Fruit fly (Drosophila melanogaster) whole organism, embryonic: ENCODE data around the gene CG14984.

Source experiments
- ATbp ChIP-seq: fragments of 200-800 bp; sonication (Bioruptor generic); optimal IDR thresholded peaks from 2 replicates; lab custom pipeline; 2017; ENCODE audit warnings: missing biosample characterization, mild to moderate bottlenecking, missing genetic modification characterization, missing genetic modification reagents
- B-H1 ChIP-seq: fragments of 200-800 bp; sonication (Bioruptor generic); IDR thresholded peaks from 3 replicates; pipeline ENCODE4 v1.3.6; 2022; ENCODE audit warnings: missing biosample characterization, missing genetic modification characterization
- CG10147 ChIP-seq: fragments of 200-800 bp; sonication (Bioruptor generic); optimal IDR thresholded peaks from 2 replicates; lab custom pipeline; 2019; ENCODE audit warnings: missing biosample characterization, mild to moderate bottlenecking, missing genetic modification characterization, moderate library complexity
- CG10366 ChIP-seq: fragments of 200-800 bp; sonication (Bioruptor generic); IDR thresholded peaks from 2 replicates; pipeline ENCODE4 v1.3.6; 2022; ENCODE audit warnings: missing biosample characterization, missing genetic modification characterization
- CG12155 ChIP-seq: fragments of 200-800 bp; sonication (Bioruptor generic); optimal IDR thresholded peaks from 3 replicates; lab custom pipeline; 2016; ENCODE audit warnings: missing biosample characterization, missing genetic modification characterization
- CG1233 ChIP-seq: fragments of 200-800 bp; sonication (Bioruptor generic); optimal IDR thresholded peaks from 4 replicates; lab custom pipeline; 2018; ENCODE audit warnings: missing biosample characterization, mild to moderate bottlenecking, missing genetic modification characterization
- CG14014 ChIP-seq: fragments of 200-800 bp; sonication (Bioruptor generic); IDR thresholded peaks from 2 replicates; pipeline ENCODE4 v1.3.6; 2022; ENCODE audit warnings: missing biosample characterization, missing genetic modification characterization
- CG1603 ChIP-seq: fragments of 200-800 bp; sonication (Bioruptor generic); optimal IDR thresholded peaks from 2 replicates; lab custom pipeline; 2019; ENCODE audit warnings: missing biosample characterization, mild to moderate bottlenecking, missing genetic modification characterization, moderate library complexity
- CG1647 ChIP-seq: fragments of 200-800 bp; sonication (Bioruptor generic); optimal IDR thresholded peaks from 3 replicates; lab custom pipeline; 2016; ENCODE audit warnings: missing biosample characterization, missing genetic modification characterization
- CG2712 ChIP-seq: fragments of 200-800 bp; optimal IDR thresholded peaks from 3 replicates; lab custom pipeline; 2019; ENCODE audit warnings: missing biosample characterization, mild to moderate bottlenecking, missing genetic modification characterization, moderate library complexity
- CG2889 ChIP-seq: fragments of 200-800 bp; sonication (Bioruptor generic); IDR thresholded peaks from 3 replicates; pipeline ENCODE4 v1.3.6; 2022; ENCODE audit warnings: missing biosample characterization, missing genetic modification characterization
- CG34224 ChIP-seq: fragments of 200-800 bp; sonication (Bioruptor generic); IDR thresholded peaks from 3 replicates; pipeline ENCODE4 v1.3.6; 2022; ENCODE audit warnings: missing biosample characterization, missing genetic modification characterization; ENCODE audit not compliant: partially characterized antibody
- CG4282 ChIP-seq: fragments of 200-800 bp; sonication (Bioruptor generic); optimal IDR thresholded peaks from 2 replicates; lab custom pipeline; 2016; ENCODE audit warnings: missing biosample characterization, missing genetic modification characterization
- CG4404 ChIP-seq: fragments of 200-800 bp; sonication (Bioruptor generic); IDR thresholded peaks from 2 replicates; pipeline ENCODE4 v1.3.6; 2022; ENCODE audit warnings: missing biosample characterization, missing genetic modification characterization
- CG6272 ChIP-seq: fragments of 200-800 bp; sonication (Bioruptor generic); IDR thresholded peaks from 2 replicates; pipeline ENCODE4 v1.3.6; 2022; ENCODE audit warnings: missing biosample characterization, missing genetic modification characterization
- CG6654 ChIP-seq: fragments of 200-800 bp; sonication (Bioruptor generic); optimal IDR thresholded peaks from 2 replicates; lab custom pipeline; 2017; ENCODE audit warnings: missing biosample characterization, mild to moderate bottlenecking, missing genetic modification characterization
- CG6683 ChIP-seq: fragments of 200-800 bp; sonication (Bioruptor generic); optimal IDR thresholded peaks from 2 replicates; lab custom pipeline; 2017; ENCODE audit warnings: missing biosample characterization, mild to moderate bottlenecking, missing genetic modification characterization, missing genetic modification reagents
- CG6765 ChIP-seq: fragments of 200-800 bp; sonication (Bioruptor generic); optimal IDR thresholded peaks from 3 replicates; lab custom pipeline; 2017; ENCODE audit warnings: missing biosample characterization, mild to moderate bottlenecking, missing genetic modification characterization
- CG6813 ChIP-seq: fragments of 200-800 bp; sonication (Bioruptor generic); optimal IDR thresholded peaks from 2 replicates; lab custom pipeline; 2017; ENCODE audit warnings: missing biosample characterization, missing genetic modification characterization, mild to moderate bottlenecking, moderate library complexity, missing genetic modification reagents
- CG7786 ChIP-seq: fragments of 200-800 bp; sonication (Bioruptor generic); optimal IDR thresholded peaks from 2 replicates; lab custom pipeline; 2016; ENCODE audit warnings: missing biosample characterization, missing genetic modification characterization
- CG7839 ChIP-seq: fragments of 200-800 bp; sonication (Bioruptor generic); optimal IDR thresholded peaks from 3 replicates; lab custom pipeline; 2018; ENCODE audit warnings: missing biosample characterization, mild to moderate bottlenecking, missing genetic modification characterization, moderate library complexity
- CG8388 ChIP-seq: fragments of 200-800 bp; sonication (Bioruptor generic); optimal IDR thresholded peaks from 2 replicates; lab custom pipeline; 2019; ENCODE audit warnings: missing biosample characterization, mild to moderate bottlenecking, missing genetic modification characterization, moderate library complexity
- CG9932 ChIP-seq: fragments of 200-800 bp; sonication (Bioruptor generic); IDR thresholded peaks from 2 replicates; pipeline ENCODE4 v1.3.6; 2022; ENCODE audit warnings: missing biosample characterization, missing genetic modification characterization
- CoRest ChIP-seq: fragments of 200-800 bp; sonication (Bioruptor generic); optimal IDR thresholded peaks from 3 replicates; lab custom pipeline; 2018; ENCODE audit warnings: missing biosample characterization, mild to moderate bottlenecking, missing genetic modification characterization, moderate library complexity
- Ets65A ChIP-seq: fragments of 200-800 bp; sonication (Bioruptor generic); peaks from one replicate; lab custom pipeline; 2016; ENCODE audit warnings: missing biosample characterization, missing genetic modification characterization
- Fer1 ChIP-seq: fragments of 200-800 bp; sonication (Bioruptor generic); optimal IDR thresholded peaks from 2 replicates; lab custom pipeline; 2017; ENCODE audit warnings: missing biosample characterization, mild to moderate bottlenecking, missing genetic modification characterization
- HLH54F ChIP-seq: fragments of 200-800 bp; sonication (Bioruptor generic); optimal IDR thresholded peaks from 3 replicates; lab custom pipeline; 2016; ENCODE audit warnings: missing biosample characterization, missing genetic modification characterization
- Hsf ChIP-seq: fragments of 200-800 bp; sonication (Bioruptor generic); optimal IDR thresholded peaks from 3 replicates; lab custom pipeline; 2016; ENCODE audit warnings: missing biosample characterization, missing genetic modification characterization
- Lim3 ChIP-seq: fragments of 200-800 bp; sonication (Bioruptor generic); IDR thresholded peaks from 2 replicates; pipeline ENCODE4 v1.3.6; 2022; ENCODE audit warnings: missing biosample characterization, missing genetic modification characterization
- Myb ChIP-seq: fragments of 200-800 bp; sonication (Bioruptor generic); optimal IDR thresholded peaks from 2 replicates; lab custom pipeline; 2016; ENCODE audit warnings: missing biosample characterization, missing genetic modification characterization
- Sox102F ChIP-seq: fragments of 200-800 bp; sonication (Bioruptor generic); optimal IDR thresholded peaks from 2 replicates; lab custom pipeline; 2018; ENCODE audit warnings: missing biosample characterization, mild to moderate bottlenecking, missing genetic modification characterization, moderate library complexity
- ato ChIP-seq: fragments of 200-800 bp; sonication (Bioruptor generic); IDR thresholded peaks from 2 replicates; pipeline ENCODE4 v1.3.6; 2022; ENCODE audit warnings: missing biosample characterization, missing genetic modification characterization; ENCODE audit not compliant: partially characterized antibody
- bab2 ChIP-seq: fragments of 200-800 bp; sonication (Bioruptor generic); optimal IDR thresholded peaks from 2 replicates; lab custom pipeline; 2016; ENCODE audit warnings: missing biosample characterization, missing genetic modification characterization
- br ChIP-seq: fragments of >200 bp; optimal IDR thresholded peaks from 2 replicates; lab custom pipeline; 2017
- cas ChIP-seq: fragments of 200-800 bp; sonication (Bioruptor generic); IDR thresholded peaks from 2 replicates; pipeline ENCODE4 v1.3.6; 2022; ENCODE audit warnings: missing biosample characterization, missing genetic modification characterization
- chif ChIP-seq, 2 experiments: fragments of 200-800 bp; sonication (Bioruptor generic); optimal IDR thresholded peaks; 3 replicates each; lab custom pipeline; 2016; ENCODE audit warnings: missing biosample characterization in 2 of 2, missing genetic modification characterization in 2 of 2
- chm ChIP-seq: fragments of 200-800 bp; sonication (Bioruptor generic); IDR thresholded peaks from 2 replicates; pipeline ENCODE4 v1.3.6; 2022; ENCODE audit warnings: missing biosample characterization, missing genetic modification characterization
- dmrt11E ChIP-seq: fragments of 200-800 bp; sonication (Bioruptor generic); optimal IDR thresholded peaks from 3 replicates; lab custom pipeline; 2018; ENCODE audit warnings: missing biosample characterization, mild to moderate bottlenecking, missing genetic modification characterization, moderate library complexity
- fd64A ChIP-seq: fragments of 200-800 bp; sonication (Bioruptor generic); optimal IDR thresholded peaks from 3 replicates; lab custom pipeline; 2018; ENCODE audit warnings: missing biosample characterization, mild to moderate bottlenecking, missing genetic modification characterization
- fd96Cb ChIP-seq: fragments of 200-800 bp; sonication (Bioruptor generic); optimal IDR thresholded peaks from 2 replicates; lab custom pipeline; 2018; ENCODE audit warnings: missing biosample characterization, mild to moderate bottlenecking, missing genetic modification characterization, moderate library complexity
- grau ChIP-seq: fragments of 200-800 bp; optimal IDR thresholded peaks from 3 replicates; lab custom pipeline; 2019; ENCODE audit warnings: missing biosample characterization, mild to moderate bottlenecking, missing genetic modification characterization, moderate library complexity
- hb ChIP-seq: fragments of 200-800 bp; sonication (Bioruptor generic); IDR thresholded peaks from 3 replicates; pipeline ENCODE4 v1.3.6; 2022; ENCODE audit warnings: missing biosample characterization, missing genetic modification characterization; ENCODE audit not compliant: partially characterized antibody
- onecut ChIP-seq: fragments of 200-800 bp; sonication (Bioruptor generic); IDR thresholded peaks from 2 replicates; pipeline ENCODE4 v1.3.6; 2022; ENCODE audit warnings: missing biosample characterization, missing genetic modification characterization
- prd ChIP-seq, 3 experiments: fragments of >200 bp in 2 of 3; fragments of 200-800 bp in 1 of 3; sonication (Bioruptor generic) in 1 of 3; optimal IDR thresholded peaks in 2 of 3; IDR thresholded peaks in 1 of 3; 2 replicates in 2 of 3; 3 replicates in 1 of 3; pipeline versions ENCODE4 v1.3.6 to Lab custom; 2017 to 2022; ENCODE audit warnings: missing biosample characterization in 1 of 3, missing genetic modification characterization in 1 of 3
- sens-2 ChIP-seq: fragments of 200-800 bp; sonication (Bioruptor generic); IDR thresholded peaks from 2 replicates; pipeline ENCODE4 v1.3.6; 2022; ENCODE audit warnings: missing biosample characterization, missing genetic modification characterization
- shn ChIP-seq: fragments of 200-800 bp; sonication (Bioruptor generic); optimal IDR thresholded peaks from 3 replicates; lab custom pipeline; 2016; ENCODE audit warnings: missing biosample characterization, missing genetic modification characterization
- sqz ChIP-seq: fragments of 200-800 bp; sonication (Bioruptor generic); optimal IDR thresholded peaks from 3 replicates; lab custom pipeline; 2018; ENCODE audit warnings: missing biosample characterization, mild to moderate bottlenecking, missing genetic modification characterization
- stwl ChIP-seq: fragments of 200-800 bp; sonication (Bioruptor generic); optimal IDR thresholded peaks from 3 replicates; lab custom pipeline; 2018; ENCODE audit warnings: missing biosample characterization, mild to moderate bottlenecking, missing genetic modification characterization, moderate library complexity
- tgo ChIP-seq: fragments of 200-800 bp; sonication (Bioruptor generic); IDR thresholded peaks from 3 replicates; pipeline ENCODE4 v1.3.6; 2022; ENCODE audit warnings: missing biosample characterization, missing genetic modification characterization
- zfh1 ChIP-seq: fragments of 200-800 bp; sonication (Bioruptor generic); IDR thresholded peaks from 3 replicates; pipeline ENCODE4 v1.3.6; 2022; ENCODE audit warnings: missing biosample characterization, missing genetic modification characterization

The CG14984 gene

DNA sequence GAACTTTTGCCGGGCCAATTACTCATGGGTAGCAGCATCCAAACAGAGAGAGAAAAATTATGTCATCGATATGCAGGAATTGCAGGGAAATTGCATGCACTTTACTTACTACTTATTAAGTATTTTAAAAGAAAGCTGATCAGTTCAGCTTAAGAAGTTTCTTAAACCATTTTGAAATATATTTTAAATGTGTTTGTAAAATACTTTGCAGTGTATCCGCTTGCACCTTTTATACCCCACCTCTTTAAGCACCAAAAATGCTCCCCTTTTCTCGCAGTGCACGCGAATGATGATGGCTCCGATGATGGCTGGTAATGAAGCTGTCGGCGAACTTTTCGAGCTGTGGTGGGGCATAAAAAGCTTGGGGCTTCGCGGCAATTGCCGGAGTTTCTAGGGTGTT, at the start of gene CG14984 (continued):
- TF ChIP-seq fd64A (GFP tag; lab: Kevin White, UChicago) (no peak), CG7786 (peak; percentile 23), CG12155 (GFP tag; lab: Kevin White, UChicago) (peak; percentile 25), CG6813 (GFP tag; lab: Kevin White, UChicago) (peak; percentile 34), CG8388 (GFP tag; lab: Kevin White, UChicago) (no peak), tgo (GFP tag; lab: Robert Waterston, UW) (peak; percentile 53; the same call in 2 of the 3 replicates), HLH54F (peak; percentile 19), stwl (tag; lab: Kevin White, UChicago) (no peak), Hsf (GFP tag; lab: Kevin White, UChicago) (peak; percentile 13), CG10147 (GFP tag; lab: Kevin White, UChicago) (peak; percentile 75), chif (GFP tag; optimal IDR thresholded peaks at IDR 0.05; lab: Kevin White, UChicago) (peak in 1 of 2 experiments; percentile 42), CG6272 (GFP tag; lab: Robert Waterston, UW) (0 out of 2 replicates have a peak, but pooled peaks have one; percentile 13), CG4404 (peak; percentile 43; the same call in 1 of the 2 replicates), grau (tag; lab: Kevin White, UChicago) (peak; percentile 39), CoRest (peak; percentile 20), CG1233 (peak; percentile 18), bab2 (GFP tag; lab: Kevin White, UChicago) (peak; percentile 7), fd96Cb (tag; lab: Kevin White, UChicago) (peak; percentile 16), cas (0 out of 2 replicates have a peak, but pooled peaks have one; percentile 27), CG6683 (GFP tag; lab: Kevin White, UChicago) (no peak), Lim3 (no peak), CG9932 (GFP tag; lab: Robert Waterston, UW) (peak; percentile 69), CG34224 (GFP tag; lab: Robert Waterston, UW) (no peak), Sox102F (GFP tag; lab: Kevin White, UChicago) (peak; percentile 12), Fer1 (GFP tag; lab: Kevin White, UChicago) (peak; percentile 63), CG2889 (GFP tag; lab: Robert Waterston, UW) (peak; percentile 28; the same call in 1 of the 3 replicates), shn (GFP tag; lab: Kevin White, UChicago) (peak; percentile 16), CG6765 (GFP tag; lab: Kevin White, UChicago) (peak; percentile 37), CG1603 (tag; lab: Kevin White, UChicago) (no peak), CG1647 (GFP tag; lab: Kevin White, UChicago) (peak; percentile 26), B-H1 (GFP tag; lab: Robert Waterston, UW) (peak; percentile 27; the same call in 1 of the 3 replicates), ato (GFP tag; lab: Robert Waterston, UW) (no peak), onecut (GFP tag; lab: Robert Waterston, UW) (no peak), chm (GFP tag; lab: Robert Waterston, UW) (no peak), Myb (no peak), sqz (GFP tag; lab: Kevin White, UChicago) (no peak), br (lab: Kevin White, UChicago) (no peak), dmrt11E (no peak), ATbp (GFP tag; lab: Kevin White, UChicago) (no peak), zfh1 (GFP tag; lab: Robert Waterston, UW) (no peak), prd (optimal IDR thresholded peaks at IDR 0.05; lab: Kevin White, UChicago) (no peak), prd (GFP tag; IDR thresholded peaks at IDR 0.05; lab: Robert Waterston, UW) (peak; percentile 60; the same call in 2 of the 3 replicates), CG10366 (GFP tag; lab: Robert Waterston, UW) (0 out of 2 replicates have a peak, but pooled peaks have one; percentile 17), Ets65A (peak; percentile 92), CG2712 (peak; percentile 26), CG4282 (GFP tag; lab: Kevin White, UChicago) (no peak), CG6654 (GFP tag; lab: Kevin White, UChicago) (no peak), sens-2 (no peak), hb (no peak), CG7839 (tag; lab: Kevin White, UChicago) (peak; percentile 31), CG14014 (GFP tag; lab: Robert Waterston, UW) (peak; percentile 45; the same call in 1 of the 2 replicates)
